Fruit fly (Drosophila melanogaster) whole organism, embryonic: Measurements from ENCODE around the gene CG10845.

Experiments
- Ada2b ChIP-seq: fragments of 200-800 bp; sonication (Bioruptor generic); IDR thresholded peaks from 2 replicates; pipeline ENCODE4 v1.3.6; 2022; ENCODE audit warnings: missing biosample characterization, missing genetic modification characterization
- Adf1 ChIP-seq: fragments of 200-800 bp; sonication (Bioruptor generic); IDR thresholded peaks from 2 replicates; pipeline ENCODE4 v1.3.6; 2022; ENCODE audit warnings: missing biosample characterization, missing genetic modification characterization
- B-H1 ChIP-seq: fragments of 200-800 bp; sonication (Bioruptor generic); IDR thresholded peaks from 3 replicates; pipeline ENCODE4 v1.3.6; 2022; ENCODE audit warnings: missing biosample characterization, missing genetic modification characterization
- Blimp-1 ChIP-seq: fragments of 200-800 bp; sonication (Bioruptor generic); optimal IDR thresholded peaks from 3 replicates; lab custom pipeline; 2018; ENCODE audit warnings: missing biosample characterization, missing genetic modification characterization, mild to moderate bottlenecking, moderate library complexity, missing genetic modification reagents
- CG10565 ChIP-seq: fragments of 200-800 bp; sonication (Bioruptor generic); optimal IDR thresholded peaks from 3 replicates; lab custom pipeline; 2016; ENCODE audit warnings: missing biosample characterization, mild to moderate bottlenecking, missing genetic modification characterization
- CG10959 ChIP-seq: fragments of 200-800 bp; sonication (Bioruptor generic); IDR thresholded peaks from 2 replicates; pipeline ENCODE4 v1.3.6; 2022; ENCODE audit warnings: missing biosample characterization, missing genetic modification characterization
- CG11696 ChIP-seq: fragments of 200-800 bp; sonication (Bioruptor generic); IDR thresholded peaks from 2 replicates; pipeline ENCODE4 v1.3.6; 2022; ENCODE audit warnings: missing biosample characterization, missing genetic modification characterization
- CG11723 ChIP-seq: fragments of 200-800 bp; sonication (Bioruptor generic); optimal IDR thresholded peaks from 2 replicates; lab custom pipeline; 2017; ENCODE audit warnings: missing biosample characterization, mild to moderate bottlenecking, missing genetic modification characterization
- CG12659 ChIP-seq: fragments of 200-800 bp; sonication (Bioruptor generic); optimal IDR thresholded peaks from 3 replicates; lab custom pipeline; 2017; ENCODE audit warnings: mild to moderate bottlenecking, missing biosample characterization, missing genetic modification reagents, missing genetic modification characterization
- CG12769 ChIP-seq: fragments of 200-800 bp; sonication (Bioruptor generic); optimal IDR thresholded peaks from 2 replicates; lab custom pipeline; 2019; ENCODE audit warnings: missing biosample characterization, mild to moderate bottlenecking, missing genetic modification characterization, moderate library complexity
- CG15696 ChIP-seq: fragments of 200-800 bp; sonication (Bioruptor generic); optimal IDR thresholded peaks from 2 replicates; lab custom pipeline; 2019; ENCODE audit warnings: missing biosample characterization, mild to moderate bottlenecking, missing genetic modification characterization, moderate library complexity
- CG1647 ChIP-seq: fragments of 200-800 bp; sonication (Bioruptor generic); optimal IDR thresholded peaks from 3 replicates; lab custom pipeline; 2016; ENCODE audit warnings: missing biosample characterization, missing genetic modification characterization
- CG2116 ChIP-seq: fragments of 200-800 bp; sonication (Bioruptor generic); optimal IDR thresholded peaks from 3 replicates; lab custom pipeline; 2018; ENCODE audit warnings: missing biosample characterization, mild to moderate bottlenecking, missing genetic modification characterization
- CG3163 ChIP-seq: fragments of 200-800 bp; sonication (Bioruptor generic); optimal IDR thresholded peaks from 3 replicates; lab custom pipeline; 2016; ENCODE audit warnings: missing biosample characterization, missing genetic modification characterization
- CG32772 ChIP-seq: fragments of 200-800 bp; sonication (Bioruptor generic); IDR thresholded peaks from 2 replicates; pipeline ENCODE4 v1.3.6; 2022; ENCODE audit warnings: missing biosample characterization, missing genetic modification characterization
- CG4424 ChIP-seq: fragments of 200-800 bp; sonication (Bioruptor generic); optimal IDR thresholded peaks from 3 replicates; lab custom pipeline; 2016; ENCODE audit warnings: missing biosample characterization, missing genetic modification characterization
- CG4617 ChIP-seq: fragments of 200-800 bp; sonication (Bioruptor generic); optimal IDR thresholded peaks from 3 replicates; lab custom pipeline; 2016; ENCODE audit warnings: missing biosample characterization, missing genetic modification characterization, borderline replicate concordance
- CG6254 ChIP-seq: fragments of 200-800 bp; sonication (Bioruptor generic); optimal IDR thresholded peaks from 3 replicates; lab custom pipeline; 2017; ENCODE audit warnings: mild to moderate bottlenecking, missing biosample characterization, missing genetic modification reagents, missing genetic modification characterization
- CG6765 ChIP-seq: fragments of 200-800 bp; sonication (Bioruptor generic); optimal IDR thresholded peaks from 3 replicates; lab custom pipeline; 2017; ENCODE audit warnings: missing biosample characterization, mild to moderate bottlenecking, missing genetic modification characterization
- CG7556 ChIP-seq: fragments of 200-800 bp; sonication (Bioruptor generic); optimal IDR thresholded peaks from 2 replicates; lab custom pipeline; 2017; ENCODE audit warnings: missing biosample characterization, mild to moderate bottlenecking, missing genetic modification characterization
- CG8089 ChIP-seq: fragments of 200-800 bp; sonication (Bioruptor generic); optimal IDR thresholded peaks from 3 replicates; lab custom pipeline; 2016; ENCODE audit warnings: missing biosample characterization, missing genetic modification characterization
- CG8290 ChIP-seq, 3 experiments: fragments of 200-800 bp; sonication (Bioruptor generic); optimal IDR thresholded peaks; 2 replicates each; lab custom pipeline; 2016 to 2019; ENCODE audit warnings: missing biosample characterization in 3 of 3, missing genetic modification characterization in 3 of 3, mild to moderate bottlenecking in 2 of 3, moderate library complexity in 1 of 3
- CG9797 ChIP-seq: fragments of 200-800 bp; sonication (Bioruptor generic); optimal IDR thresholded peaks from 3 replicates; lab custom pipeline; 2018; ENCODE audit warnings: missing biosample characterization, mild to moderate bottlenecking, missing genetic modification characterization
- CG9876 ChIP-seq: fragments of 200-800 bp; sonication (Bioruptor generic); optimal IDR thresholded peaks from 2 replicates; lab custom pipeline; 2016; ENCODE audit warnings: missing biosample characterization, missing genetic modification characterization
- Chrac-16 ChIP-seq: fragments of 200-800 bp; sonication (Bioruptor generic); optimal IDR thresholded peaks from 3 replicates; lab custom pipeline; 2016; ENCODE audit warnings: missing biosample characterization, missing genetic modification characterization
- Dip2 ChIP-seq: fragments of 200-800 bp; sonication (Bioruptor generic); IDR thresholded peaks from 2 replicates; pipeline ENCODE4 v1.3.6; 2022; ENCODE audit warnings: missing biosample characterization, missing genetic modification characterization
- Trl ChIP-seq, 3 experiments: fragments of >200 bp in 2 of 3; fragments of 200-800 bp in 1 of 3; sonication (Bioruptor generic) in 1 of 3; optimal IDR thresholded peaks; 2 replicates in 1 of 3; 3 replicates in 2 of 3; lab custom pipeline; 2016 to 2017; ENCODE audit warnings: missing biosample characterization in 1 of 3, missing genetic modification characterization in 1 of 3
- YL-1 ChIP-seq: fragments of 200-800 bp; sonication (Bioruptor generic); optimal IDR thresholded peaks from 3 replicates; lab custom pipeline; 2017; ENCODE audit warnings: missing biosample characterization, mild to moderate bottlenecking, missing genetic modification characterization
- cato ChIP-seq: fragments of 200-800 bp; sonication (Bioruptor generic); optimal IDR thresholded peaks from 2 replicates; lab custom pipeline; 2016; ENCODE audit warnings: missing biosample characterization, missing genetic modification characterization, borderline replicate concordance
- chm ChIP-seq: fragments of 200-800 bp; sonication (Bioruptor generic); IDR thresholded peaks from 2 replicates; pipeline ENCODE4 v1.3.6; 2022; ENCODE audit warnings: missing biosample characterization, missing genetic modification characterization
- ci ChIP-seq: fragments of 200-800 bp; sonication (Bioruptor generic); IDR thresholded peaks from 3 replicates; pipeline ENCODE4 v1.3.6; 2022; ENCODE audit warnings: missing biosample characterization, missing genetic modification characterization
- emc ChIP-seq: fragments of 200-800 bp; sonication (Bioruptor generic); optimal IDR thresholded peaks from 2 replicates; lab custom pipeline; 2016; ENCODE audit warnings: missing biosample characterization, missing genetic modification characterization
- fru ChIP-seq: fragments of >200 bp; optimal IDR thresholded peaks from 2 replicates; lab custom pipeline; 2017
- grn ChIP-seq: fragments of 200-800 bp; sonication (Bioruptor generic); optimal IDR thresholded peaks from 3 replicates; lab custom pipeline; 2017; ENCODE audit warnings: missing biosample characterization, missing genetic modification characterization
- gt ChIP-seq: fragments of 200-800 bp; sonication (Bioruptor generic); IDR thresholded peaks from 2 replicates; pipeline ENCODE4 v1.3.6; 2022; ENCODE audit warnings: missing biosample characterization, missing genetic modification characterization
- lbe ChIP-seq: fragments of 200-800 bp; sonication (Bioruptor generic); optimal IDR thresholded peaks from 2 replicates; lab custom pipeline; 2016; ENCODE audit warnings: missing biosample characterization, mild to moderate bottlenecking, missing genetic modification characterization
- maf-S ChIP-seq: fragments of 200-800 bp; sonication (Bioruptor generic); optimal IDR thresholded peaks from 2 replicates; lab custom pipeline; 2016; ENCODE audit warnings: missing biosample characterization, missing genetic modification characterization
- mld ChIP-seq: fragments of 200-800 bp; sonication (Bioruptor generic); IDR thresholded peaks from 3 replicates; pipeline ENCODE4 v1.3.6; 2022; ENCODE audit warnings: missing biosample characterization, missing genetic modification characterization; ENCODE audit not compliant: partially characterized antibody
- onecut ChIP-seq: fragments of 200-800 bp; sonication (Bioruptor generic); IDR thresholded peaks from 2 replicates; pipeline ENCODE4 v1.3.6; 2022; ENCODE audit warnings: missing biosample characterization, missing genetic modification characterization
- pita ChIP-seq: fragments of 200-800 bp; sonication (Bioruptor generic); optimal IDR thresholded peaks from 2 replicates; lab custom pipeline; 2017; ENCODE audit warnings: missing biosample characterization, mild to moderate bottlenecking, missing genetic modification characterization
- run ChIP-seq: fragments of 200-800 bp; sonication (Bioruptor generic); optimal IDR thresholded peaks from 3 replicates; lab custom pipeline; 2018; ENCODE audit warnings: missing biosample characterization, mild to moderate bottlenecking, missing genetic modification characterization
- sens ChIP-seq: fragments of 200-800 bp; sonication (Bioruptor generic); peaks from one replicate; lab custom pipeline; 2016; ENCODE audit warnings: missing biosample characterization, missing genetic modification characterization
- slou ChIP-seq: fragments of 200-800 bp; sonication (Bioruptor generic); optimal IDR thresholded peaks from 3 replicates; lab custom pipeline; 2016; ENCODE audit warnings: missing biosample characterization, missing genetic modification characterization
- sqz ChIP-seq: fragments of 200-800 bp; sonication (Bioruptor generic); optimal IDR thresholded peaks from 3 replicates; lab custom pipeline; 2018; ENCODE audit warnings: missing biosample characterization, mild to moderate bottlenecking, missing genetic modification characterization
- sr ChIP-seq: fragments of 200-800 bp; sonication (Bioruptor generic); IDR thresholded peaks from 3 replicates; pipeline ENCODE4 v1.3.6; 2022; ENCODE audit warnings: missing biosample characterization, missing genetic modification characterization
- tap ChIP-seq: fragments of 200-800 bp; optimal IDR thresholded peaks from 3 replicates; lab custom pipeline; 2019; ENCODE audit warnings: missing biosample characterization, mild to moderate bottlenecking, missing genetic modification characterization, moderate library complexity
- unpg ChIP-seq: fragments of 200-800 bp; sonication (Bioruptor generic); optimal IDR thresholded peaks from 3 replicates; lab custom pipeline; 2018; ENCODE audit warnings: missing biosample characterization, mild to moderate bottlenecking, missing genetic modification characterization, moderate library complexity
- vvl ChIP-seq: fragments of 200-800 bp; sonication (Bioruptor generic); IDR thresholded peaks from 2 replicates; pipeline ENCODE4 v1.3.6; 2022; ENCODE audit warnings: missing biosample characterization, missing genetic modification characterization
- wdn ChIP-seq: fragments of 200-800 bp; sonication (Bioruptor generic); IDR thresholded peaks from 2 replicates; pipeline ENCODE4 v1.3.6; 2022; ENCODE audit warnings: missing biosample characterization, missing genetic modification characterization
- zfh1 ChIP-seq: fragments of 200-800 bp; sonication (Bioruptor generic); IDR thresholded peaks from 3 replicates; pipeline ENCODE4 v1.3.6; 2022; ENCODE audit warnings: missing biosample characterization, missing genetic modification characterization

CG10845 gene

DNA sequence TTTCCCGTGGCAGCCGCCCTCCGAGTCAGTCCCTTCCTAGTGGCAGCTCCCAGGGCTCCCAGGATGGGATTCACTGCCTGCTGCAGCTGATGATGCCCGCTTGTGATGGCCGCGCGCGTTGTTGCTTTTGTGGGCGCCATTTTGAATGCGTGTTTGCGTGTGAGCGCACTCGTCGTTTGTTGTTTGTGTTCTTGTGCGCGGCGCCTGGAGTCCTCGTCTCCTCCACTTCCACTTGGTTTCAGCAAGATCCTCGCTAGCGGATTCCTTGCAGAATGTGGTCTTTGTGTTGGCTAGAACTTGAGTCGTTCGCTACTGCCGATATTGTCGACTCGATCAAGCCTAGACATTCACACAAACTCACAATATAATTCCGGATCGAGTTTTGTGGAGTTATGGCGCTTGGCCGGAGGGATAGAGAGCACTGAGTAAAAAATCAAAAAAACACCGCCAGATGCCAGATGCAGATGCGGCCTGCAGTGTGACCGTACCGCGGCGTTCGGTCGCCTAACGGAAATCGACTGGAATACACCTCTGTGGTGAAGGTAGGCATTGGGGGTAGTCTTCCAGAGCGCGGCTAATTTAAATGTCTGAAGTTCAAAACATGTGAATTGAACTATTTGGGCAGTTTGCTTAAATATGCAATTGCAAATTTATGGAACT is 30.4 kb upstream of the CG10845 start, which contains the start of gene CycB3 (continued):
- TF ChIP-seq YL-1 (peak; percentile 58), CG8290 (GFP tag; optimal IDR thresholded peaks at IDR 0.05; lab: Kevin White, UChicago) (no peak), CG8290 (tag; optimal IDR thresholded peaks at IDR 0.05; lab: Kevin White, UChicago) (no peak), onecut (GFP tag; lab: Robert Waterston, UW) (no peak; the same call in none of the 2 replicates), unpg (GFP tag; lab: Kevin White, UChicago) (no peak), CG8089 (GFP tag; lab: Kevin White, UChicago) (no peak), pita (GFP tag; lab: Kevin White, UChicago) (no peak), CG6765 (GFP tag; lab: Kevin White, UChicago) (peak; percentile 9), sens (GFP tag; lab: Kevin White, UChicago) (peak; percentile 75), Trl (optimal IDR thresholded peaks at IDR 0.05; lab: Kevin White, UChicago) (no peak), Trl (GFP tag; optimal IDR thresholded peaks at IDR 0.05; lab: Kevin White, UChicago) (no peak), CG3163 (GFP tag; lab: Kevin White, UChicago) (no peak), CG9797 (GFP tag; lab: Kevin White, UChicago) (peak; percentile 98), gt (GFP tag; lab: Robert Waterston, UW) (no peak), lbe (no peak), B-H1 (no peak), sqz (GFP tag; lab: Kevin White, UChicago) (peak; percentile 43), CG10959 (no peak), chm (GFP tag; lab: Robert Waterston, UW) (peak; percentile 44; the same call in 1 of the 2 replicates), Dip2 (no peak), CG15696 (no peak), sr (GFP tag; lab: Robert Waterston, UW) (peak; percentile 48; the same call in 1 of the 3 replicates), tap (tag; lab: Kevin White, UChicago) (no peak), CG12659 (GFP tag; lab: Kevin White, UChicago) (peak; percentile 51), CG9876 (GFP tag; lab: Kevin White, UChicago) (no peak), CG4424 (GFP tag; lab: Kevin White, UChicago) (no peak), CG2116 (GFP tag; lab: Kevin White, UChicago) (peak; percentile 99), Adf1 (GFP tag; lab: Robert Waterston, UW) (no peak), emc (GFP tag; lab: Kevin White, UChicago) (no peak), Chrac-16 (no peak), wdn (GFP tag; lab: Robert Waterston, UW) (no peak), CG1647 (no peak), CG6254 (no peak), CG12769 (tag; lab: Kevin White, UChicago) (no peak), Ada2b (GFP tag; lab: Robert Waterston, UW) (no peak), Blimp-1 (GFP tag; lab: Kevin White, UChicago) (no peak), CG11696 (GFP tag; lab: Robert Waterston, UW) (no peak), mld (GFP tag; lab: Robert Waterston, UW) (no peak), run (tag; lab: Kevin White, UChicago) (no peak), CG11723 (GFP tag; lab: Kevin White, UChicago) (peak; percentile 3), grn (GFP tag; lab: Kevin White, UChicago) (no peak), fru (lab: Kevin White, UChicago) (no peak), vvl (GFP tag; lab: Robert Waterston, UW) (peak; percentile 64), CG32772 (GFP tag; lab: Robert Waterston, UW) (no peak), slou (GFP tag; lab: Kevin White, UChicago) (no peak), ci (GFP tag; lab: Robert Waterston, UW) (peak; percentile 67; the same call in 1 of the 3 replicates), maf-S (GFP tag; lab: Kevin White, UChicago) (no peak), CG10565 (GFP tag; lab: Kevin White, UChicago) (no peak), zfh1 (GFP tag; lab: Robert Waterston, UW) (peak; percentile 43; the same call in 1 of the 3 replicates), cato (GFP tag; lab: Kevin White, UChicago) (no peak), CG7556 (no peak), CG4617 (GFP tag; lab: Kevin White, UChicago) (peak; percentile 19)
